Fruit fly (Drosophila melanogaster) whole organism: ENCODE measurements around the gene kek5.

Experiments used
- Dll ChIP-seq: fragments of >200 bp; optimal IDR thresholded peaks from 2 replicates; lab custom pipeline; 2017
- pan ChIP-seq: fragments of >200 bp; optimal IDR thresholded peaks from 2 replicates; lab custom pipeline; 2017

- TF ChIP-seq Dll (no peak), pan (lab: Kevin White, UChicago) (no peak)
These were observed 26.3 kb upstream of the kek5 start for dm6 chrX:19326730-19327129.
